Worm (Caenorhabditis elegans): ENCODE results near the gene R07B7.2.
A peak's percentile ranks its signal among the peaks of the same experiment; 100 is the strongest.

R07B7.2 gene

DNA sequence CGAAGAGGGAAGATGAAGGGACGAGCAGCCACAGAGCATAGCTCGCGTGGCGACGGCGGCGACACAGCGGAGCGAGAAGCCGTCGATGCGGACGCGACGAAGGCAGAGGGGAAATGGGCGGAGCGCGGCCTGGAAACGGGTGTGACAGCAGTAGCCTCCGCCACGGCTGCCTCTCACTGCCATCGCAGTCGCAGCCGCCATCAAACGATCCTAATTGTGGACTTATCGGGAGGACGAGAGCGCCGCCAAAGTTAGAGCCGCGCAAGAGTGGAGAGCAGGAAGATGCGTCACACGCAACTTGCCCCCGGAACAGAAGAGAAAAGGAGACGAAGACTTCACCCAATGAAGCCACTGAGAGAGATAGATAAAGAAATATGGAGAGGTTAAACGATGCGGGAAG, 35.3 kb downstream of the R07B7.2 start (continued):
- no peak for TF ChIP-seq lag-1 (GFP tag; IDR thresholded peaks at IDR 0.05)
- TF ChIP-seq dpl-1 (GFP tag; optimal IDR thresholded peaks at IDR 0.05): no peak
- TF ChIP-seq snpc-1.3 (tag; optimal IDR thresholded peaks at IDR 0.05; ENCODE audit: insufficient read depth): no peak
- no peak for TF ChIP-seq rpc-1 (optimal IDR thresholded peaks at IDR 0.05)
- TF ChIP-seq rpc-1 (tag; optimal IDR thresholded peaks at IDR 0.05): no peak
- TF ChIP-seq ztf-3 (GFP tag; optimal IDR thresholded peaks at IDR 0.05): no peak
- TF ChIP-seq cebp-1 (GFP tag; IDR thresholded peaks at IDR 0.05): 0 out of 2 replicates have a peak, but pooled peaks have one; percentile 49
- peak; percentile 10 for TF ChIP-seq cebp-1 (tag; optimal IDR thresholded peaks at IDR 0.05)
- peak; percentile 93 for TF ChIP-seq egrh-3 (GFP tag; IDR thresholded peaks at IDR 0.05)
- TF ChIP-seq lin-40 (tag; optimal IDR thresholded peaks at IDR 0.05): peak; percentile 23
- TF ChIP-seq C17E4.6 (GFP tag; IDR thresholded peaks at IDR 0.05): no peak
- no peak for TF ChIP-seq ceh-58 (GFP tag; IDR thresholded peaks at IDR 0.05)
- TF ChIP-seq Y67H2A.10 (GFP tag; conservative IDR thresholded peaks at IDR 0.05): no peak
- no peak for TF ChIP-seq sea-2 (GFP tag; IDR thresholded peaks at IDR 0.05)
- 0 out of 2 replicates have a peak, but pooled peaks have one; percentile 12 for TF ChIP-seq C06A6.2 (GFP tag; conservative IDR thresholded peaks at IDR 0.05)
- no peak for TF ChIP-seq ceh-91 (GFP tag; IDR thresholded peaks at IDR 0.05)
- TF ChIP-seq madf-6 (GFP tag; IDR thresholded peaks at IDR 0.05): no peak
- 0 out of 2 replicates have a peak, but pooled peaks have one; percentile 37 for TF ChIP-seq ztf-28 (GFP tag; IDR thresholded peaks at IDR 0.05)
- no peak for TF ChIP-seq ztf-6 (GFP tag; IDR thresholded peaks at IDR 0.05)
- no peak for TF ChIP-seq nhr-27 (tag; optimal IDR thresholded peaks at IDR 0.05)
- TF ChIP-seq B0336.3 (GFP tag; IDR thresholded peaks at IDR 0.05): 0 out of 2 replicates have a peak, but pooled peaks have one; percentile 42
- no peak for TF ChIP-seq F49E8.2 (tag; optimal IDR thresholded peaks at IDR 0.05; ENCODE audit: insufficient read depth)
- TF ChIP-seq unc-62 (GFP tag; optimal IDR thresholded peaks at IDR 0.05): no peak
- no peak for TF ChIP-seq sdz-38 (tag; optimal IDR thresholded peaks at IDR 0.05)
- TF ChIP-seq hlh-12 (tag; optimal IDR thresholded peaks at IDR 0.05): no peak
- no peak for TF ChIP-seq nhr-90 (tag; optimal IDR thresholded peaks at IDR 0.05)
- no peak for TF ChIP-seq lin-54 (GFP tag; optimal IDR thresholded peaks at IDR 0.05)
- TF ChIP-seq tbx-9 (tag; optimal IDR thresholded peaks at IDR 0.05; ENCODE audit: borderline replicate concordance): no peak
- TF ChIP-seq nfya-2 (GFP tag; IDR thresholded peaks at IDR 0.05): no peak
- no peak for TF ChIP-seq tbp1 (GFP tag; optimal IDR thresholded peaks at IDR 0.05)
- no peak for TF ChIP-seq T26A5.8 (tag; optimal IDR thresholded peaks at IDR 0.05)
- TF ChIP-seq ama-1 (optimal IDR thresholded peaks at IDR 0.05): no peak
- TF ChIP-seq ama-1 (GFP tag; optimal IDR thresholded peaks at IDR 0.05): no peak
- TF ChIP-seq mxl-1 (tag; optimal IDR thresholded peaks at IDR 0.05): no peak
- no peak for TF ChIP-seq ztf-26 (tag; optimal IDR thresholded peaks at IDR 0.05)
- no peak for TF ChIP-seq ceh-79 (tag; optimal IDR thresholded peaks at IDR 0.05)
- no peak for TF ChIP-seq bed-1 (GFP tag; IDR thresholded peaks at IDR 0.05)
- TF ChIP-seq rec-8 (tag; optimal IDR thresholded peaks at IDR 0.05): no peak
- peak; percentile 26 for TF ChIP-seq somi-1 (GFP tag; optimal IDR thresholded peaks at IDR 0.05)
- TF ChIP-seq hmg-1.2 (GFP tag; IDR thresholded peaks at IDR 0.05): no peak
- TF ChIP-seq die-1 (tag; optimal IDR thresholded peaks at IDR 0.05): no peak
- no peak for TF ChIP-seq pbrm-1 (GFP tag; IDR thresholded peaks at IDR 0.05)
- TF ChIP-seq madf-8 (GFP tag; conservative IDR thresholded peaks at IDR 0.05): no peak
- TF ChIP-seq let-526 (GFP tag; IDR thresholded peaks at IDR 0.05): no peak
- TF ChIP-seq mcd-1 (GFP tag; IDR thresholded peaks at IDR 0.05): peak; percentile 28; the same call in 1 of the 2 replicates
- TF ChIP-seq mel-28 (tag; optimal IDR thresholded peaks at IDR 0.05; ENCODE audit: borderline replicate concordance): no peak
- no peak for TF ChIP-seq F52B5.7 (tag; optimal IDR thresholded peaks at IDR 0.05)
- TF ChIP-seq hsf-1 (GFP tag; IDR thresholded peaks at IDR 0.05): no peak
- TF ChIP-seq zim-3 (tag; optimal IDR thresholded peaks at IDR 0.05): no peak
- no peak for TF ChIP-seq Y53F4B.3 (GFP tag; IDR thresholded peaks at IDR 0.05)
